Fruit fly (Drosophila melanogaster) whole organism, embryonic: ENCODE data around the gene CG42820.

Experiments
- CG10267 ChIP-seq: fragments of 200-800 bp; sonication (Bioruptor generic); optimal IDR thresholded peaks from 2 replicates; lab custom pipeline; 2018; ENCODE audit warnings: missing biosample characterization, mild to moderate bottlenecking, missing genetic modification characterization, moderate library complexity
- CG13287 ChIP-seq: fragments of 200-800 bp; sonication (Bioruptor generic); IDR thresholded peaks from 2 replicates; pipeline ENCODE4 v1.3.6; 2022; ENCODE audit warnings: missing biosample characterization, missing genetic modification characterization; ENCODE audit not compliant: partially characterized antibody
- CG15073 ChIP-seq: fragments of 200-800 bp; sonication (Bioruptor generic); optimal IDR thresholded peaks from 2 replicates; lab custom pipeline; 2016; ENCODE audit warnings: missing biosample characterization, missing genetic modification characterization
- CG1603 ChIP-seq: fragments of 200-800 bp; sonication (Bioruptor generic); optimal IDR thresholded peaks from 2 replicates; lab custom pipeline; 2019; ENCODE audit warnings: missing biosample characterization, mild to moderate bottlenecking, missing genetic modification characterization, moderate library complexity
- CG16813 ChIP-seq: fragments of 200-800 bp; sonication (Bioruptor generic); IDR thresholded peaks from 3 replicates; pipeline ENCODE4 v1.3.6; 2022; ENCODE audit warnings: missing biosample characterization, missing genetic modification characterization; ENCODE audit not compliant: partially characterized antibody
- CG17612 ChIP-seq: fragments of 200-800 bp; sonication (Bioruptor generic); IDR thresholded peaks from 2 replicates; pipeline ENCODE4 v1.3.6; 2022; ENCODE audit warnings: missing biosample characterization, missing genetic modification characterization
- CG17829 ChIP-seq: fragments of 200-800 bp; optimal IDR thresholded peaks from 2 replicates; lab custom pipeline; 2019; ENCODE audit warnings: missing biosample characterization, mild to moderate bottlenecking, missing genetic modification characterization, moderate library complexity
- CG18476 ChIP-seq: fragments of 200-800 bp; sonication (Bioruptor generic); optimal IDR thresholded peaks from 2 replicates; lab custom pipeline; 2016; ENCODE audit warnings: missing biosample characterization, mild to moderate bottlenecking, missing genetic modification characterization
- CG18619 ChIP-seq: fragments of 200-800 bp; sonication (Bioruptor generic); optimal IDR thresholded peaks from 3 replicates; lab custom pipeline; 2017; ENCODE audit warnings: missing biosample characterization, mild to moderate bottlenecking, missing genetic modification characterization
- CG2116 ChIP-seq: fragments of 200-800 bp; sonication (Bioruptor generic); optimal IDR thresholded peaks from 3 replicates; lab custom pipeline; 2018; ENCODE audit warnings: missing biosample characterization, mild to moderate bottlenecking, missing genetic modification characterization
- CG2199 ChIP-seq: fragments of 200-800 bp; sonication (Bioruptor generic); IDR thresholded peaks from 3 replicates; pipeline ENCODE4 v1.3.6; 2022; ENCODE audit warnings: missing biosample characterization, missing genetic modification characterization
- CG3838 ChIP-seq: fragments of 200-800 bp; sonication (Bioruptor generic); optimal IDR thresholded peaks from 3 replicates; lab custom pipeline; 2016; ENCODE audit warnings: missing biosample characterization, missing genetic modification characterization
- CG42726 ChIP-seq: fragments of 200-800 bp; sonication (Bioruptor generic); IDR thresholded peaks from 2 replicates; pipeline ENCODE4 v1.3.6; 2022; ENCODE audit warnings: missing biosample characterization, missing genetic modification characterization; ENCODE audit not compliant: partially characterized antibody
- CG4730 ChIP-seq: fragments of 200-800 bp; sonication (Bioruptor generic); IDR thresholded peaks from 2 replicates; pipeline ENCODE4 v1.3.6; 2022; ENCODE audit warnings: missing biosample characterization, missing genetic modification characterization
- CG7556 ChIP-seq: fragments of 200-800 bp; sonication (Bioruptor generic); optimal IDR thresholded peaks from 2 replicates; lab custom pipeline; 2017; ENCODE audit warnings: missing biosample characterization, mild to moderate bottlenecking, missing genetic modification characterization
- CG7963 ChIP-seq: fragments of 200-800 bp; sonication (Bioruptor generic); IDR thresholded peaks from 3 replicates; pipeline ENCODE4 v1.3.6; 2022; ENCODE audit warnings: missing biosample characterization, missing genetic modification characterization; ENCODE audit not compliant: partially characterized antibody
- CG8290 ChIP-seq, 3 experiments: fragments of 200-800 bp; sonication (Bioruptor generic); optimal IDR thresholded peaks; 2 replicates each; lab custom pipeline; 2016 to 2019; ENCODE audit warnings: missing biosample characterization in 3 of 3, missing genetic modification characterization in 3 of 3, mild to moderate bottlenecking in 2 of 3, moderate library complexity in 1 of 3
- CG9817 ChIP-seq: fragments of 200-800 bp; sonication (Bioruptor generic); optimal IDR thresholded peaks from 2 replicates; lab custom pipeline; 2018; ENCODE audit warnings: missing biosample characterization, mild to moderate bottlenecking, missing genetic modification characterization, moderate library complexity
- CTCF ChIP-seq: fragments of 200-800 bp; sonication (Bioruptor generic); optimal IDR thresholded peaks from 2 replicates; lab custom pipeline; 2017; ENCODE audit warnings: missing biosample characterization, mild to moderate bottlenecking, missing genetic modification characterization, moderate library complexity
- Dref ChIP-seq: fragments of 200-800 bp; sonication (Bioruptor generic); IDR thresholded peaks from 2 replicates; pipeline ENCODE4 v1.3.6; 2022; ENCODE audit warnings: missing biosample characterization, missing genetic modification characterization
- E2f2 ChIP-seq: fragments of 200-800 bp; sonication (Bioruptor generic); IDR thresholded peaks from 2 replicates; pipeline ENCODE4 v1.3.6; 2022; ENCODE audit warnings: missing biosample characterization, missing genetic modification characterization
- Ets97D ChIP-seq: fragments of 200-800 bp; sonication (Bioruptor generic); optimal IDR thresholded peaks from 3 replicates; lab custom pipeline; 2016; ENCODE audit warnings: missing biosample characterization, missing genetic modification characterization
- HLH54F ChIP-seq: fragments of 200-800 bp; sonication (Bioruptor generic); optimal IDR thresholded peaks from 3 replicates; lab custom pipeline; 2016; ENCODE audit warnings: missing biosample characterization, missing genetic modification characterization
- Hey ChIP-seq: fragments of 200-800 bp; sonication (Bioruptor generic); optimal IDR thresholded peaks from 3 replicates; lab custom pipeline; 2018; ENCODE audit warnings: missing biosample characterization, mild to moderate bottlenecking, missing genetic modification characterization
- MESR4 ChIP-seq: fragments of 200-800 bp; sonication (Bioruptor generic); optimal IDR thresholded peaks from 2 replicates; lab custom pipeline; 2018; ENCODE audit warnings: missing biosample characterization, mild to moderate bottlenecking, missing genetic modification characterization, moderate library complexity
- Med ChIP-seq: fragments of 200-800 bp; sonication (Bioruptor generic); peaks from one replicate; lab custom pipeline; 2016; ENCODE audit warnings: missing biosample characterization, missing genetic modification characterization, mild to moderate bottlenecking, inconsistent platforms, moderate library complexity
- Myb ChIP-seq: fragments of 200-800 bp; sonication (Bioruptor generic); optimal IDR thresholded peaks from 2 replicates; lab custom pipeline; 2016; ENCODE audit warnings: missing biosample characterization, missing genetic modification characterization
- Nf-YC ChIP-seq: fragments of 200-800 bp; optimal IDR thresholded peaks from 3 replicates; lab custom pipeline; 2019; ENCODE audit warnings: missing biosample characterization, mild to moderate bottlenecking, missing genetic modification characterization, moderate library complexity
- Poxn ChIP-seq: fragments of 200-800 bp; sonication (Bioruptor generic); IDR thresholded peaks from 2 replicates; pipeline ENCODE4 v1.3.6; 2022; ENCODE audit warnings: missing biosample characterization, missing genetic modification characterization
- Rx ChIP-seq: fragments of 200-800 bp; sonication (Bioruptor generic); IDR thresholded peaks from 2 replicates; pipeline ENCODE4 v1.3.6; 2022; ENCODE audit warnings: missing biosample characterization, missing genetic modification characterization
- Scr ChIP-seq: fragments of 200-800 bp; sonication (Bioruptor generic); IDR thresholded peaks from 2 replicates; pipeline ENCODE4 v1.3.6; 2022; ENCODE audit warnings: missing biosample characterization, missing genetic modification characterization; ENCODE audit not compliant: partially characterized antibody
- Spps ChIP-seq: fragments of 200-800 bp; sonication (Bioruptor generic); optimal IDR thresholded peaks from 2 replicates; lab custom pipeline; 2018; ENCODE audit warnings: missing biosample characterization, mild to moderate bottlenecking, missing genetic modification characterization
- YL-1 ChIP-seq: fragments of 200-800 bp; sonication (Bioruptor generic); optimal IDR thresholded peaks from 3 replicates; lab custom pipeline; 2017; ENCODE audit warnings: missing biosample characterization, mild to moderate bottlenecking, missing genetic modification characterization
- bbx ChIP-seq: fragments of 200-800 bp; sonication (Bioruptor generic); IDR thresholded peaks from 2 replicates; pipeline ENCODE4 v1.3.6; 2022; ENCODE audit warnings: missing biosample characterization, missing genetic modification characterization; ENCODE audit not compliant: partially characterized antibody
- chinmo ChIP-seq: fragments of 200-800 bp; sonication (Bioruptor generic); IDR thresholded peaks from 4 replicates; pipeline ENCODE4 v1.3.6; 2022; ENCODE audit warnings: missing biosample characterization, missing genetic modification characterization; ENCODE audit not compliant: partially characterized antibody
- dan ChIP-seq: fragments of 200-800 bp; sonication (Bioruptor generic); IDR thresholded peaks from 2 replicates; pipeline ENCODE4 v1.3.6; 2022; ENCODE audit warnings: missing biosample characterization, missing genetic modification characterization
- fd3F ChIP-seq: fragments of 200-800 bp; sonication (Bioruptor generic); optimal IDR thresholded peaks from 2 replicates; lab custom pipeline; 2018; ENCODE audit warnings: missing biosample characterization, mild to moderate bottlenecking, missing genetic modification characterization, moderate library complexity
- inv ChIP-seq: fragments of 200-800 bp; sonication (Bioruptor generic); IDR thresholded peaks from 2 replicates; pipeline ENCODE4 v1.3.6; 2022; ENCODE audit warnings: missing biosample characterization, missing genetic modification characterization; ENCODE audit not compliant: partially characterized antibody
- knrl ChIP-seq: fragments of 200-800 bp; sonication (Bioruptor generic); IDR thresholded peaks from 3 replicates; pipeline ENCODE4 v1.3.6; 2022; ENCODE audit warnings: missing biosample characterization, missing genetic modification characterization; ENCODE audit not compliant: partially characterized antibody
- mld ChIP-seq: fragments of 200-800 bp; sonication (Bioruptor generic); IDR thresholded peaks from 3 replicates; pipeline ENCODE4 v1.3.6; 2022; ENCODE audit warnings: missing biosample characterization, missing genetic modification characterization; ENCODE audit not compliant: partially characterized antibody
- nom ChIP-seq: fragments of 200-800 bp; sonication (Bioruptor generic); optimal IDR thresholded peaks from 2 replicates; lab custom pipeline; 2017; ENCODE audit warnings: missing biosample characterization, missing genetic modification characterization, mild to moderate bottlenecking, moderate library complexity, missing genetic modification reagents
- pzg ChIP-seq: fragments of 200-800 bp; sonication (Bioruptor generic); optimal IDR thresholded peaks from 3 replicates; lab custom pipeline; 2018; ENCODE audit warnings: missing biosample characterization, mild to moderate bottlenecking, missing genetic modification characterization, moderate library complexity
- scrt ChIP-seq: fragments of 200-800 bp; sonication (Bioruptor generic); optimal IDR thresholded peaks from 2 replicates; lab custom pipeline; 2018; ENCODE audit warnings: missing biosample characterization, mild to moderate bottlenecking, missing genetic modification characterization, moderate library complexity
- sim ChIP-seq: fragments of 200-800 bp; sonication (Bioruptor generic); IDR thresholded peaks from 2 replicates; pipeline ENCODE4 v1.3.6; 2022; ENCODE audit warnings: missing biosample characterization, missing genetic modification characterization
- slbo ChIP-seq: fragments of 200-800 bp; sonication (Bioruptor generic); IDR thresholded peaks from 2 replicates; pipeline ENCODE4 v1.3.6; 2022; ENCODE audit warnings: missing biosample characterization, missing genetic modification characterization
- tna ChIP-seq: fragments of 200-800 bp; sonication (Bioruptor generic); IDR thresholded peaks from 2 replicates; pipeline ENCODE4 v1.3.6; 2022; ENCODE audit warnings: missing biosample characterization, missing genetic modification characterization; ENCODE audit not compliant: partially characterized antibody
- unc-4 ChIP-seq: fragments of 200-800 bp; sonication (Bioruptor generic); IDR thresholded peaks from 2 replicates; pipeline ENCODE4 v1.3.6; 2022; ENCODE audit warnings: missing biosample characterization, missing genetic modification characterization; ENCODE audit not compliant: partially characterized antibody
- vnd ChIP-seq: fragments of 200-800 bp; sonication (Bioruptor generic); IDR thresholded peaks from 3 replicates; pipeline ENCODE4 v1.3.6; 2022; ENCODE audit warnings: missing biosample characterization, missing genetic modification characterization; ENCODE audit not compliant: partially characterized antibody

Gene CG42820

DNA sequence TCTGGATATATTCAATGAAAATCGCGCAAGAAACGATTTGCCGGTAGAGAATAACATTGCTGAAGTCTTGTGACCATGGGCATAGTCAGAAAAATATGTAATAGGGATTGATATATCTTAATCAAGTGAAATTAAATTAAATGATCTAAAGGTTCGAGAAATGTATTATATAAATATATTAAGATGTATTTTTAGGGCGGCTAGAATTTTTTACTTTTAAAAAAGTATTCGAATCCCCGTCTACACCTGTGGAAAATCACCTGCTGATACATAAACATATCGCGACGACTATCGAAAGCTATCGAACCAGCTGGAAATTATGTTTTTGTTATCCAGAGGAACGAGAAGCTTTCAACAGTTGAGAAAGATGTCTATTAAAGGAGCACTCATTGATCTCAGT is 15.5 kb downstream of the CG42820 start, which contains the start of the genes CG13390 and CG17294 (continued):
- peak; percentile 100 for TF ChIP-seq slbo
- TF ChIP-seq CTCF: peak; percentile 79
- peak; percentile 99 for TF ChIP-seq Spps (tag; lab: Kevin White, UChicago)
- TF ChIP-seq CG3838 (GFP tag; lab: Kevin White, UChicago): peak; percentile 96
- peak; percentile 99 for TF ChIP-seq CG18619 (GFP tag; lab: Kevin White, UChicago)
- TF ChIP-seq sim (GFP tag; lab: Robert Waterston, UW): peak; percentile 99
- TF ChIP-seq HLH54F (GFP tag; lab: Kevin White, UChicago): peak; percentile 95
- TF ChIP-seq, all 482 proteins: peak for 463

DNA sequence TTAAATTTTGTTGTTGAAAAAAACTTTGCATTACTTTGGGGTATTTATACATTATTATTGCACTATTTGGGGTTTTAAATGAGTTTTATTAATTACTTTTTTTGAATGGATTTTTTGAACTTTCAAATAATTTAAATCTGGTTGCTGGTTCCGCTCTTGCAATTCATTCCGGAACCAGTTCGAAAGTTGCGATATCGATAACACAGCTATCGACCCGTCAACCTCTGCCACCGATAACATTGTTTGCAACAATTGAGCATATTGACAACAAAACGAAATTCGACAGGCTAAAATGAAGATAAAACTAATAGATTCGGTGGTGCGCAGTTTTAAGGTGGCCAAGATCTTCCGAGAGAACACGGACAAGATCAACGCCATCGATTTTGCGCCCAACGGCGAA is 18.0 kb downstream of the CG42820 start, which contains the start of gene Wdr82:
Gene Wdr82 (plus strand): TSS at position 227 of the 400 bp plus-strand sequence.
- no peak for TF ChIP-seq CG2199 (GFP tag; lab: Robert Waterston, UW)
- TF ChIP-seq YL-1: peak; percentile 8
- peak; percentile 83 for TF ChIP-seq tna (GFP tag; lab: Robert Waterston, UW)
- TF ChIP-seq bbx (GFP tag; lab: Robert Waterston, UW): peak; percentile 87
- TF ChIP-seq nom (GFP tag; lab: Kevin White, UChicago): no peak
- no peak for TF ChIP-seq Rx (GFP tag; lab: Robert Waterston, UW)
- TF ChIP-seq CG9817 (tag; lab: Kevin White, UChicago): no peak
- TF ChIP-seq pzg (GFP tag; lab: Kevin White, UChicago): peak; percentile 65
- TF ChIP-seq chinmo: peak; percentile 83
- no peak for TF ChIP-seq Poxn
- no peak for TF ChIP-seq Nf-YC (tag; lab: Kevin White, UChicago)
- TF ChIP-seq Myb (GFP tag; lab: Kevin White, UChicago): peak; percentile 52
- peak; percentile 2 for TF ChIP-seq Med (GFP tag; lab: Kevin White, UChicago)
- peak; percentile 59; the same call in 1 of the 3 replicates for TF ChIP-seq mld (GFP tag; lab: Robert Waterston, UW)
- no peak for TF ChIP-seq CG7556 (GFP tag; lab: Kevin White, UChicago)
- TF ChIP-seq CG18476 (GFP tag; lab: Kevin White, UChicago): no peak
- TF ChIP-seq CG42726: no peak
- TF ChIP-seq scrt: no peak
- peak; percentile 36; the same call in 1 of the 2 replicates for TF ChIP-seq inv (GFP tag; lab: Robert Waterston, UW)
- TF ChIP-seq vnd (GFP tag; lab: Robert Waterston, UW): peak; percentile 65
- peak; percentile 85 for TF ChIP-seq CG13287
- TF ChIP-seq fd3F (GFP tag; lab: Kevin White, UChicago): no peak
- peak; percentile 31 for TF ChIP-seq CG17829 (tag; lab: Kevin White, UChicago)
- peak; percentile 44 for TF ChIP-seq CG1603
- no peak for TF ChIP-seq CG17612 (GFP tag; lab: Robert Waterston, UW)
- TF ChIP-seq CG16813 (GFP tag; lab: Robert Waterston, UW): peak; percentile 69
- peak; percentile 85 for TF ChIP-seq Dref (GFP tag; lab: Robert Waterston, UW)
- TF ChIP-seq CG4730 (GFP tag; lab: Robert Waterston, UW): no peak
- no peak for TF ChIP-seq Hey (tag; lab: Kevin White, UChicago)
- TF ChIP-seq CG10267 (tag; lab: Kevin White, UChicago): peak; percentile 22
- peak; percentile 76 for TF ChIP-seq unc-4 (GFP tag; lab: Robert Waterston, UW)
- TF ChIP-seq MESR4: peak; percentile 71
- TF ChIP-seq CG8290 (GFP tag; optimal IDR thresholded peaks at IDR 0.05; lab: Kevin White, UChicago): no peak
- peak in 1 of 2 experiments; percentile 10 for TF ChIP-seq CG8290 (tag; optimal IDR thresholded peaks at IDR 0.05; lab: Kevin White, UChicago)
- TF ChIP-seq knrl: peak; percentile 55; the same call in 2 of the 3 replicates
- peak; percentile 7 for TF ChIP-seq Ets97D (GFP tag; lab: Kevin White, UChicago)
- TF ChIP-seq Scr: peak; percentile 75
- peak; percentile 70; the same call in 1 of the 3 replicates for TF ChIP-seq CG7963 (GFP tag; lab: Robert Waterston, UW)
- no peak for TF ChIP-seq CG15073
- TF ChIP-seq E2f2: peak; percentile 88
- TF ChIP-seq CG2116 (GFP tag; lab: Kevin White, UChicago): peak; percentile 61
- TF ChIP-seq dan: no peak
